Worm (Caenorhabditis elegans): Measurements from ENCODE around the gene ndx-2.

ndx-2 gene

ce11 chrV:2638545-2638944 lies 26.3 kb downstream of the ndx-2 start, which contains the start of gene W02H5.19:
W02H5.19 (plus strand) TSS chrV:2638890.
- TF ChIP-seq fkh-10 (GFP tag; optimal IDR thresholded peaks at IDR 0.05), result no peak
- TF ChIP-seq ceh-18 (tag; optimal IDR thresholded peaks at IDR 0.05), result peak; percentile 40
- TF ChIP-seq ref-2 (tag; optimal IDR thresholded peaks at IDR 0.05), result peak; percentile 42
- TF ChIP-seq ceh-19 (GFP tag; optimal IDR thresholded peaks at IDR 0.05), result no peak
- peak; percentile 36 for TF ChIP-seq hlh-13 (GFP tag; optimal IDR thresholded peaks at IDR 0.05)
- TF ChIP-seq odd-2 (tag; optimal IDR thresholded peaks at IDR 0.05), result no peak
- no peak for TF ChIP-seq dve-1 (tag; optimal IDR thresholded peaks at IDR 0.05)
- no peak for TF ChIP-seq unc-3 (GFP tag; conservative IDR thresholded peaks at IDR 0.05)
- no peak for TF ChIP-seq unc-3 (tag; optimal IDR thresholded peaks at IDR 0.05)
- peak; percentile 96 for TF ChIP-seq C08G9.2 (tag; optimal IDR thresholded peaks at IDR 0.05)
- peak; percentile 57 for TF ChIP-seq fax-1 (tag; optimal IDR thresholded peaks at IDR 0.05)
- TF ChIP-seq che-1 (tag; optimal IDR thresholded peaks at IDR 0.05), result no peak
- TF ChIP-seq T23F11.4 (GFP tag; optimal IDR thresholded peaks at IDR 0.05), result no peak
- no peak for TF ChIP-seq hlh-6 (tag; optimal IDR thresholded peaks at IDR 0.05)
- TF ChIP-seq dmd-4 (tag; optimal IDR thresholded peaks at IDR 0.05; ENCODE audit: borderline replicate concordance), result peak; percentile 20
- peak; percentile 54 for TF ChIP-seq F13H6.1 (tag; optimal IDR thresholded peaks at IDR 0.05)
- no peak for TF ChIP-seq C38D4.7 (GFP tag; optimal IDR thresholded peaks at IDR 0.05)
- TF ChIP-seq tbx-7 (tag; optimal IDR thresholded peaks at IDR 0.05), result peak; percentile 88
- TF ChIP-seq ceh-45 (GFP tag; IDR thresholded peaks at IDR 0.05), result no peak
- TF ChIP-seq ceh-2 (tag; optimal IDR thresholded peaks at IDR 0.05), result peak; percentile 91
- no peak for TF ChIP-seq sox-4 (tag; optimal IDR thresholded peaks at IDR 0.05)
- TF ChIP-seq pax-1 (tag; optimal IDR thresholded peaks at IDR 0.05), result no peak
- no peak for TF ChIP-seq pat-9 (tag; optimal IDR thresholded peaks at IDR 0.05)
- TF ChIP-seq ets-4 (tag; optimal IDR thresholded peaks at IDR 0.05), result peak; percentile 95
- no peak for TF ChIP-seq Y22D7AL.16 (tag; optimal IDR thresholded peaks at IDR 0.05)
- peak; percentile 67 for TF ChIP-seq elt-2 (tag; optimal IDR thresholded peaks at IDR 0.05)
- no peak for TF ChIP-seq sox-2 (GFP tag; IDR thresholded peaks at IDR 0.05)
- no peak for TF ChIP-seq unc-86 (tag; optimal IDR thresholded peaks at IDR 0.05)
- TF ChIP-seq ceh-24 (tag; optimal IDR thresholded peaks at IDR 0.05), result no peak
- peak; percentile 87 for TF ChIP-seq hlh-8 (tag; optimal IDR thresholded peaks at IDR 0.05)
- peak; percentile 16 for TF ChIP-seq pha-2 (tag; optimal IDR thresholded peaks at IDR 0.05)
- TF ChIP-seq zip-5 (tag; optimal IDR thresholded peaks at IDR 0.05), result peak; percentile 84
- no peak for TF ChIP-seq ceh-30 (tag; optimal IDR thresholded peaks at IDR 0.05)
- TF ChIP-seq pros-1 (tag; optimal IDR thresholded peaks at IDR 0.05), result no peak
- no peak for TF ChIP-seq unc-55 (GFP tag; optimal IDR thresholded peaks at IDR 0.05)
- no peak for TF ChIP-seq hlh-30 (tag; optimal IDR thresholded peaks at IDR 0.05; ENCODE audit: insufficient read depth)
- TF ChIP-seq pqm-1 (tag; optimal IDR thresholded peaks at IDR 0.05), result no peak
- TF ChIP-seq ceh-34 (tag; optimal IDR thresholded peaks at IDR 0.05), result peak; percentile 60
- TF ChIP-seq ttx-3 (tag; optimal IDR thresholded peaks at IDR 0.05), result peak; percentile 4
- TF ChIP-seq unc-42 (tag; optimal IDR thresholded peaks at IDR 0.05), result peak; percentile 46
- peak; percentile 58 for TF ChIP-seq eyg-1 (tag; optimal IDR thresholded peaks at IDR 0.05)
- no peak for TF ChIP-seq ztf-16 (tag; optimal IDR thresholded peaks at IDR 0.05)
- TF ChIP-seq mec-3 (tag; optimal IDR thresholded peaks at IDR 0.05; ENCODE audit: borderline replicate concordance), result peak; percentile 86
- TF ChIP-seq gmeb-2 (tag; optimal IDR thresholded peaks at IDR 0.05), result no peak
- peak; percentile 13 for TF ChIP-seq sdc-2 (tag; optimal IDR thresholded peaks at IDR 0.05)
- peak; percentile 11 for TF ChIP-seq fkh-6 (tag; optimal IDR thresholded peaks at IDR 0.05)
- no peak for TF ChIP-seq elt-4 (tag; optimal IDR thresholded peaks at IDR 0.05)
- TF ChIP-seq ahr-1 (tag; optimal IDR thresholded peaks at IDR 0.05), result peak; percentile 41
- no peak for TF ChIP-seq npax-4 (tag; optimal IDR thresholded peaks at IDR 0.05)
- peak; percentile 29 for TF ChIP-seq nfya-1 (tag; optimal IDR thresholded peaks at IDR 0.05)
- no peak for TF ChIP-seq ceh-6 (GFP tag; optimal IDR thresholded peaks at IDR 0.05)
- no peak for TF ChIP-seq nhr-232 (tag; optimal IDR thresholded peaks at IDR 0.05)
- peak; percentile 84 for TF ChIP-seq rnt-1 (tag; optimal IDR thresholded peaks at IDR 0.05)
- peak; percentile 67 for TF ChIP-seq ceh-14 (tag; optimal IDR thresholded peaks at IDR 0.05)

Data from whole organism, late embryonic.